Worm (Caenorhabditis elegans) whole organism, young adult: Measurements from ENCODE around the gene twk-32.

Experiments used
- F39B2.1 ChIP-seq: fragments of 200-800 bp; sonication (Bioruptor generic); IDR thresholded peaks from 2 replicates; pipeline ENCODE4 v1.3.6; 2022; ENCODE audit warnings: missing genetic modification reagents, missing genetic modification characterization, missing compliant biosample characterization
- T26A5.8 ChIP-seq: sonication (generic microtip); optimal IDR thresholded peaks from 2 replicates; lab custom pipeline; 2016; ENCODE audit warnings: missing genetic modification characterization, missing compliant biosample characterization
- ZK185.1 ChIP-seq: sonication (generic microtip); optimal IDR thresholded peaks from 2 replicates; lab custom pipeline; 2016; ENCODE audit warnings: mild to moderate bottlenecking, missing genetic modification characterization, missing compliant biosample characterization; ENCODE audit not compliant: poor library complexity, severe bottlenecking
- attf-5 ChIP-seq: fragments of 200-800 bp; sonication (Bioruptor generic); optimal IDR thresholded peaks from 2 replicates; lab custom pipeline; 2018; ENCODE audit warnings: mild to moderate bottlenecking, missing genetic modification characterization, missing compliant biosample characterization
- cebp-2 ChIP-seq: fragments of 200-800 bp; sonication (Bioruptor generic); IDR thresholded peaks from 2 replicates; pipeline ENCODE4 v1.3.6; 2022; ENCODE audit warnings: missing genetic modification characterization, missing compliant biosample characterization
- hmg-1.2 ChIP-seq: fragments of 200-800 bp; sonication (Bioruptor generic); IDR thresholded peaks from 2 replicates; pipeline ENCODE4 v1.3.6; 2022; ENCODE audit warnings: missing genetic modification reagents, missing genetic modification characterization, missing compliant biosample characterization
- lin-35 ChIP-seq, 3 experiments: fragments of 150-350 bp in 2 of 3; sonication (generic microtip) in 1 of 3; optimal IDR thresholded peaks; 2 replicates each; lab custom pipeline; 2014 to 2018; ENCODE audit warnings: missing biosample characterization in 3 of 3, missing genetic modification characterization in 3 of 3, missing genetic modification reagents in 3 of 3
- mel-28 ChIP-seq: sonication (generic microtip); optimal IDR thresholded peaks from 2 replicates; lab custom pipeline; 2016; ENCODE audit warnings: borderline replicate concordance, mild to moderate bottlenecking, missing genetic modification characterization, missing compliant biosample characterization
- mes-4 ChIP-seq: sonication (generic microtip); optimal IDR thresholded peaks from 2 replicates; lab custom pipeline; 2016; ENCODE audit warnings: missing genotype, missing genetic modification characterization, missing compliant biosample characterization
- tbx-9 ChIP-seq: sonication (generic microtip); optimal IDR thresholded peaks from 2 replicates; lab custom pipeline; 2016; ENCODE audit warnings: borderline replicate concordance, missing genetic modification characterization, inconsistent platforms, missing compliant biosample characterization

DNA sequence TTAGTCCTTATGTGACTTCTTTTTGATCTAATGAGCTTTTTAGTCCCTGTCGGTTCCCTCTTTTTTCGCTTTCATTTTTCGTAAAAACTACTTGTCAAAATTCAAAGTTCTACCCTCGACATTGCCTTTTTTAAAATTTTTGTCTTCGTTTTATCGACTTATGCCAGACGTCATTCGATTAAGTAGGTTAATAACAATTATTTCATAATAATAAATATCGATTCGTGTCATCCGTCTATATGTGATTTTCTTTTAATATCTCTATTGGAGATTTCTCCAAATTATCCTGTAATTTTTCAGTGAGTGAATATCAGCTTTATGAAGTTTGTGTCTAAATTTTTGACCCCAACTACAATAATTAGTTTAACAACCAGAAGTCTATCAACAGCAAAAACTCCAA lies 26.3 kb downstream of the twk-32 start, which contains the start of gene hpo-31:
- TF ChIP-seq cebp-2 (GFP tag; lab: Robert Waterston, UW) (no peak), ZK185.1 (tag; lab: Kevin White, UChicago) (no peak), T26A5.8 (tag; lab: Kevin White, UChicago) (no peak), attf-5 (no peak), mes-4 (no peak), hmg-1.2 (GFP tag; lab: Robert Waterston, UW) (no peak), F39B2.1 (GFP tag; lab: Robert Waterston, UW) (no peak), lin-35 (GFP tag; optimal IDR thresholded peaks at IDR 0.05; lab: Kevin White, UChicago) (no peak), mel-28 (no peak), tbx-9 (tag; lab: Kevin White, UChicago) (no peak)
